Worm (Caenorhabditis elegans): ENCODE measurements around the gene tbx-33.

The tbx-33 gene

ce11 chrIII:11589311-11589710, 47.3 kb downstream of the tbx-33 start:
- no peak for TF ChIP-seq hmbx-1 (tag; optimal IDR thresholded peaks at IDR 0.05)
- TF ChIP-seq ets-7 (tag; optimal IDR thresholded peaks at IDR 0.05), result no peak
- no peak for TF ChIP-seq ceh-36 (tag; optimal IDR thresholded peaks at IDR 0.05)
- TF ChIP-seq flt-1 (GFP tag; IDR thresholded peaks at IDR 0.05), result no peak

DNA sequence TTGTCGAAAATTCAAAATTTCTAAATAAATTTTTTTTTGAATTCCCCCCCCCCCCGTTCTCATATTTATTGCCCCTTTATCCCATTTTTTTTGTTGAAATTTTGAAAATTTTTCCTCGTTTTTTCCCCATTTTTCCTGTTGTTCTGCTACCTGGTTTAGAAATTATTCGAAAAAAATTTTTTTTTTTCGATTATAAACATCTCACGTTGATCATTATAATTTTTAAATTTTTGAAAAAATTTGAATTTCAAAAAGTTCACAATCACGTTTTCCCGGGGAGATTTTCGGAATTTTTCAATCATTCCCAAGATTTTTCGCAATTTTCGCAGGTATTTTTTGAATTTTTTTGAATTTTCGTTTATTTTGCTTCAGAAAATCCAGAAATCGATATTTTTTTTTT, 47.7 kb downstream of the tbx-33 start, which contains the start of gene Y66D12A.3:
Y66D12A.3 (plus strand) TSS at position 301 of the 400 bp plus-strand sequence.
- no peak for TF ChIP-seq tbx-37 (GFP tag; conservative IDR thresholded peaks at IDR 0.05)
- no peak for TF ChIP-seq hmg-4 (GFP tag; optimal IDR thresholded peaks at IDR 0.05)
- no peak for TF ChIP-seq ceh-36 (tag; optimal IDR thresholded peaks at IDR 0.05)
- no peak for TF ChIP-seq aly-1 (tag; optimal IDR thresholded peaks at IDR 0.05)
- TF ChIP-seq ceh-13 (GFP tag; optimal IDR thresholded peaks at IDR 0.05), result no peak
- no peak for TF ChIP-seq tra-4 (tag; optimal IDR thresholded peaks at IDR 0.05)
- TF ChIP-seq sea-1 (GFP tag; conservative IDR thresholded peaks at IDR 0.05), result no peak
- no peak for TF ChIP-seq ama-1 (optimal IDR thresholded peaks at IDR 0.05)
- TF ChIP-seq tbx-11 (GFP tag; IDR thresholded peaks at IDR 0.05), result no peak
- TF ChIP-seq scrt-1 (GFP tag; IDR thresholded peaks at IDR 0.05), result no peak
- no peak for TF ChIP-seq F13C5.2 (tag; optimal IDR thresholded peaks at IDR 0.05)
- TF ChIP-seq pes-1 (GFP tag; IDR thresholded peaks at IDR 0.05), result no peak
- TF ChIP-seq flt-1 (GFP tag; IDR thresholded peaks at IDR 0.05), result no peak
